Worm (Caenorhabditis elegans): Measurements from ENCODE around the gene F09E5.7.

DNA sequence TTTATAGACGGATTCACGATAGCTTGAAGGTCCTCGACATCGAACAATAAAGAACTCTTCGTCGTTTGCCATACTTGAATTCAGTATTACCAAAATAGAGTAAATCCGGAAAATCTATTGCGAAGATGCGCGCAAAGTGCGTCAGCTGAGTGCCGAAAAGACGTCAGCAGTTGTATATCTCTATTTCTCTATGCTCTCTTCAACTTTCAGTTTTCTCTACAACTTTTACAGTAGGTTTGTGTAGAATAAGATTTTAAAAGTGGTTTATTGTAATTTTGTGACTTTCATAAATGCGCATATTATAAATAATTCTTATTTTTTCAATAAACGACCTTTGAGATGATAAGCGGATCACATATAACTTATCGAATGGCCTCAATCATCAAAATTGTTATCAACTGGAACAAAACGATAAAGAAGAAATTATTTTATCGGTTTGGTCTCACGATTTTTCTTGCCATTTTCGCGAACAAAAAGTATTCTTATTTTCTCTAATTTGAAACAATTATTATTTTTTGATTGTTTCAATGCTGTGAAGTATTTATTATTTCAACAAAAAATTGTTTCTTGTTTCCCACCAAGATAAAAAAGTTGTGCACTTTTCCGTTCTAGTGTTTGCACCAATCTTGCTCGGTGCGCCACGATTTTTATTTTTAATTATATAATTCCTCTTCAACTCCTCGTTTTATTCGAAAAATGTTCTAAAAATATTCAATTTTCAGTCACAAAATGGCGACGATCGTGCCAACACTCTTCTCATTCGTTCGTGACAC, 21.6 kb downstream of the F09E5.7 start, which contains the start of the genes agt-2 and F09E5.3:
- TF ChIP-seq nhr-11 (tag; optimal IDR thresholded peaks at IDR 0.05) (no peak), mdl-1 (tag; optimal IDR thresholded peaks at IDR 0.05) (peak in 1 of 2 experiments; percentile 54), unc-62 (GFP tag; optimal IDR thresholded peaks at IDR 0.05) (no peak), sma-3 (GFP tag; optimal IDR thresholded peaks at IDR 0.05) (peak; percentile 89), R02D3.7 (tag; optimal IDR thresholded peaks at IDR 0.05) (peak; percentile 50), ceh-16 (tag; optimal IDR thresholded peaks at IDR 0.05) (peak; percentile 86), ceh-82 (tag; optimal IDR thresholded peaks at IDR 0.05) (peak; percentile 24), nhr-237 (tag; optimal IDR thresholded peaks at IDR 0.05) (peak; percentile 11), Y55F3AM.14 (GFP tag; optimal IDR thresholded peaks at IDR 0.05) (no peak), elt-1 (tag; optimal IDR thresholded peaks at IDR 0.05) (no peak), lin-39 (tag; optimal IDR thresholded peaks at IDR 0.05) (no peak), unc-39 (tag; optimal IDR thresholded peaks at IDR 0.05) (no peak), ztf-11 (tag; optimal IDR thresholded peaks at IDR 0.05) (no peak), nhr-129 (tag; optimal IDR thresholded peaks at IDR 0.05) (peak; percentile 90)
